Fruit fly (Drosophila melanogaster) S2 (cell line): ENCODE measurements around the gene lawc.

Experiments
- CG8478 ChIP-seq: fragments of >200 bp; optimal IDR thresholded peaks from 2 replicates; lab custom pipeline; 2018
- CTCF ChIP-seq, 2 experiments: fragments of >200 bp; optimal IDR thresholded peaks; 2 replicates each; lab custom pipeline; 2018

DNA sequence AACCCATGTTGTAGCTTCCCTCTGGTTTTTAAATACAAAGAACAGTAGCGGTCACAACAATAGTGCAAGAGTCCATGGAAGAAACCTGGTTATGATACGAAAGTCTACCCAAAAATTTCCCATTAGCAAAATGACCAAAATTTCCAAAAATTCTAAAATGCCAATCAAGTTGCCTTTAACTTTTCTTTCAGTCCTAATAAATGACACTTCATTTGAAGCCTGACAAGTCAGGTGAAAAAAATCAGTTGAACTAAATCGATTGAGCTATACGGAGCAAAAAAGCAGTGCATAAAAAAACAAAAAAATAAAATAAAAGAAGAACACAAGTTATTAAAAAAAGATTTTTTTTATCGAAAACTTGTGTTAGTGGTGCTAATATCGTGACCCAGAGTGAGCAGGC, 4.1 kb upstream of the lawc start:
- no peak for TF ChIP-seq CTCF (optimal IDR thresholded peaks at IDR 0.05; lab: Kevin White, UChicago)
- TF ChIP-seq CG8478: no peak
